Fruit fly (Drosophila melanogaster): ENCODE data around the gene CG43394.

Gene CG43394

dm6 chr2L:8163025-8163351 is 17.4 kb downstream of the CG43394 start, which contains the start of gene Piezo:
Piezo (plus strand) TSS chr2L:8163073.
- no peak for TF ChIP-seq CG17801 (GFP tag; optimal IDR thresholded peaks at IDR 0.05; ENCODE audit: partially characterized antibody)

- TF ChIP-seq CG17801 (GFP tag; optimal IDR thresholded peaks at IDR 0.05; ENCODE audit: partially characterized antibody), result peak; percentile 11
Measured at dm6 chr2L:8163588-8164166, 18.1 kb downstream of the CG43394 start.

- no peak for TF ChIP-seq CG17801 (GFP tag; optimal IDR thresholded peaks at IDR 0.05; ENCODE audit: partially characterized antibody)
Measured at dm6 chr2L:8164219-8164618, 18.7 kb downstream of the CG43394 start.

- no peak for TF ChIP-seq CG17801 (GFP tag; optimal IDR thresholded peaks at IDR 0.05; ENCODE audit: partially characterized antibody)
Measured at dm6 chr2L:8165800-8166576, 20.4 kb downstream of the CG43394 start.

- TF ChIP-seq CG17801 (GFP tag; optimal IDR thresholded peaks at IDR 0.05; ENCODE audit: partially characterized antibody), result no peak
Measured at dm6 chr2L:8168075-8168474, 22.5 kb downstream of the CG43394 start.

- TF ChIP-seq CG17801 (GFP tag; optimal IDR thresholded peaks at IDR 0.05; ENCODE audit: partially characterized antibody), result no peak
Measured at dm6 chr2L:8170600-8171182, 25.1 kb downstream of the CG43394 start.

dm6 chr2L:8171544-8171943 is 26.0 kb downstream of the CG43394 start:
- TF ChIP-seq CG17801 (GFP tag; optimal IDR thresholded peaks at IDR 0.05; ENCODE audit: partially characterized antibody), result no peak

- TF ChIP-seq CG17801 (GFP tag; optimal IDR thresholded peaks at IDR 0.05; ENCODE audit: partially characterized antibody), result no peak
Measured at dm6 chr2L:8185008-8185407, 39.5 kb downstream of the CG43394 start.

- TF ChIP-seq CG17801 (GFP tag; optimal IDR thresholded peaks at IDR 0.05; ENCODE audit: partially characterized antibody), result no peak
Measured at dm6 chr2L:8190681-8191080, 45.1 kb downstream of the CG43394 start, which contains the start of gene CG34134. CG34134 (minus strand) TSS chr2L:8190781.

dm6 chr2L:8195722-8196323 is 50.3 kb downstream of the CG43394 start:
- no peak for TF ChIP-seq CG17801 (GFP tag; optimal IDR thresholded peaks at IDR 0.05; ENCODE audit: partially characterized antibody)

dm6 chr2L:8196757-8197530 is 51.4 kb downstream of the CG43394 start, which contains the start of the genes CG8475 and CG8460:
CG8475 (minus strand) TSS chr2L:8196918.
CG8460 (plus strand) TSS chr2L:8197193.
- TF ChIP-seq CG17801 (GFP tag; optimal IDR thresholded peaks at IDR 0.05; ENCODE audit: partially characterized antibody), result no peak

dm6 chr2L:8198757-8199156 is 53.2 kb downstream of the CG43394 start, which contains the start of gene PGAP5:
PGAP5 (plus strand) TSS chr2L:8198882.
- TF ChIP-seq CG17801 (GFP tag; optimal IDR thresholded peaks at IDR 0.05; ENCODE audit: partially characterized antibody), result peak; percentile 45

dm6 chr2L:8202569-8202968 is 57.0 kb downstream of the CG43394 start:
- TF ChIP-seq CG17801 (GFP tag; optimal IDR thresholded peaks at IDR 0.05; ENCODE audit: partially characterized antibody), result no peak

dm6 chr2L:8203748-8204147 is 58.2 kb downstream of the CG43394 start:
- TF ChIP-seq CG17801 (GFP tag; optimal IDR thresholded peaks at IDR 0.05; ENCODE audit: partially characterized antibody), result peak; percentile 61

- TF ChIP-seq CG17801 (GFP tag; optimal IDR thresholded peaks at IDR 0.05; ENCODE audit: partially characterized antibody), result no peak
Measured at dm6 chr2L:8204366-8204765, 58.8 kb downstream of the CG43394 start.
